Worm (Caenorhabditis elegans) whole organism, young adult: ENCODE data around the gene Y53G8AM.8.

Source experiments
- B0336.3 ChIP-seq: fragments of 200-800 bp; sonication (Bioruptor generic); IDR thresholded peaks from 2 replicates; pipeline ENCODE4 v1.3.6; 2022; ENCODE audit warnings: missing genetic modification characterization, missing compliant biosample characterization
- C17E4.6 ChIP-seq: fragments of 200-800 bp; sonication (Bioruptor generic); IDR thresholded peaks from 2 replicates; pipeline ENCODE4 v1.3.6; 2022; ENCODE audit warnings: missing genetic modification reagents, missing genetic modification characterization, missing compliant biosample characterization
- F23B12.7 ChIP-seq: sonication (generic microtip); optimal IDR thresholded peaks from 2 replicates; lab custom pipeline; 2017; ENCODE audit warnings: missing genetic modification characterization, mild to moderate bottlenecking, missing compliant biosample characterization, antibody characterized with exemption, moderate library complexity; ENCODE audit not compliant: insufficient read depth
- F39B2.1 ChIP-seq: fragments of 200-800 bp; sonication (Bioruptor generic); IDR thresholded peaks from 2 replicates; pipeline ENCODE4 v1.3.6; 2022; ENCODE audit warnings: missing genetic modification reagents, missing genetic modification characterization, missing compliant biosample characterization
- F49E8.2 ChIP-seq: sonication (generic microtip); optimal IDR thresholded peaks from 3 replicates; lab custom pipeline; 2017; ENCODE audit warnings: missing genetic modification characterization, mild to moderate bottlenecking, missing compliant biosample characterization, antibody characterized with exemption, moderate library complexity; ENCODE audit not compliant: insufficient read depth
- T07F8.4 ChIP-seq: sonication (generic microtip); optimal IDR thresholded peaks from 2 replicates; lab custom pipeline; 2016; ENCODE audit warnings: mild to moderate bottlenecking, missing genetic modification characterization, moderate library complexity, missing compliant biosample characterization
- Y53G8AR.9 ChIP-seq: fragments of 200-800 bp; sonication (Bioruptor generic); conservative IDR thresholded peaks from 2 replicates; pipeline ENCODE4 v1.3.6; 2022; ENCODE audit warnings: missing genetic modification reagents, missing genetic modification characterization, missing compliant biosample characterization
- Y79H2A.3 ChIP-seq: fragments of 200-800 bp; sonication (Bioruptor generic); conservative IDR thresholded peaks from 2 replicates; pipeline ENCODE4 v1.3.6; 2022; ENCODE audit warnings: missing genetic modification reagents, missing genetic modification characterization, missing compliant biosample characterization
- ZK185.1 ChIP-seq: sonication (generic microtip); optimal IDR thresholded peaks from 2 replicates; lab custom pipeline; 2016; ENCODE audit warnings: mild to moderate bottlenecking, missing genetic modification characterization, missing compliant biosample characterization; ENCODE audit not compliant: poor library complexity, severe bottlenecking
- ama-1 ChIP-seq, 3 experiments: fragments of 150-350 bp in 1 of 3; sonication (generic microtip) in 2 of 3; optimal IDR thresholded peaks; 2 replicates each; lab custom pipeline; 2014 to 2018; ENCODE audit warnings: missing biosample characterization in 2 of 3, missing genetic modification characterization in 2 of 3, missing genetic modification reagents in 2 of 3
- aptf-2 ChIP-seq: fragments of 200-800 bp; sonication (Bioruptor generic); conservative IDR thresholded peaks from 2 replicates; pipeline ENCODE4 v1.3.6; 2022; ENCODE audit warnings: missing genetic modification reagents, missing genetic modification characterization, missing compliant biosample characterization
- atf-7 ChIP-seq: sonication (generic microtip); optimal IDR thresholded peaks from 2 replicates; lab custom pipeline; 2017; ENCODE audit warnings: mild to moderate bottlenecking, missing genetic modification characterization, missing compliant biosample characterization
- athp-1 ChIP-seq: sonication (generic microtip); optimal IDR thresholded peaks from 2 replicates; lab custom pipeline; 2017; ENCODE audit warnings: mild to moderate bottlenecking, missing genetic modification characterization, missing compliant biosample characterization
- attf-3 ChIP-seq: fragments of 200-800 bp; sonication (Bioruptor generic); conservative IDR thresholded peaks from 2 replicates; pipeline ENCODE4 v1.3.6; 2022; ENCODE audit warnings: missing genetic modification reagents, missing genetic modification characterization, missing compliant biosample characterization
- bed-1 ChIP-seq: fragments of 200-800 bp; sonication (Bioruptor generic); IDR thresholded peaks from 2 replicates; pipeline ENCODE4 v1.3.6; 2022; ENCODE audit warnings: missing genetic modification reagents, missing genetic modification characterization, missing compliant biosample characterization
- ceh-79 ChIP-seq: sonication (generic microtip); optimal IDR thresholded peaks from 2 replicates; lab custom pipeline; 2017; ENCODE audit warnings: mild to moderate bottlenecking, missing genetic modification characterization, missing compliant biosample characterization
- efl-1 ChIP-seq: fragments of 150-350 bp; optimal IDR thresholded peaks from 2 replicates; lab custom pipeline; 2014; ENCODE audit warnings: missing biosample characterization, missing genetic modification reagents, missing genetic modification characterization
- ekl-4 ChIP-seq: fragments of 200-800 bp; sonication (Bioruptor generic); IDR thresholded peaks from 2 replicates; pipeline ENCODE4 v1.3.6; 2022; ENCODE audit warnings: missing genetic modification reagents, missing genetic modification characterization, missing compliant biosample characterization
- gei-17 ChIP-seq: fragments of 200-800 bp; sonication (Bioruptor generic); optimal IDR thresholded peaks from 2 replicates; lab custom pipeline; 2018; ENCODE audit warnings: mild to moderate bottlenecking, missing genetic modification characterization, missing compliant biosample characterization
- hlh-12 ChIP-seq: sonication (generic microtip); optimal IDR thresholded peaks from 2 replicates; lab custom pipeline; 2016; ENCODE audit warnings: missing genetic modification characterization, missing compliant biosample characterization
- lag-1 ChIP-seq: fragments of 200-800 bp; sonication (Bioruptor generic); IDR thresholded peaks from 2 replicates; pipeline ENCODE4 v1.3.6; 2022; ENCODE audit warnings: missing genetic modification reagents, missing genetic modification characterization, missing compliant biosample characterization
- let-526 ChIP-seq: fragments of 200-800 bp; sonication (Bioruptor generic); IDR thresholded peaks from 2 replicates; pipeline ENCODE4 v1.3.6; 2022; ENCODE audit warnings: missing genetic modification reagents, missing genetic modification characterization, missing compliant biosample characterization
- lin-35 ChIP-seq, 3 experiments: fragments of 150-350 bp in 2 of 3; sonication (generic microtip) in 1 of 3; optimal IDR thresholded peaks; 2 replicates each; lab custom pipeline; 2014 to 2018; ENCODE audit warnings: missing biosample characterization in 3 of 3, missing genetic modification characterization in 3 of 3, missing genetic modification reagents in 3 of 3
- lir-1 ChIP-seq: fragments of 200-800 bp; sonication (Bioruptor generic); conservative IDR thresholded peaks from 2 replicates; pipeline ENCODE4 v1.3.6; 2022; ENCODE audit warnings: missing genetic modification reagents, missing genetic modification characterization, missing compliant biosample characterization
- lsl-1 ChIP-seq: fragments of 200-800 bp; sonication (Bioruptor generic); optimal IDR thresholded peaks from 2 replicates; lab custom pipeline; 2018; ENCODE audit warnings: mild to moderate bottlenecking, missing genetic modification characterization, moderate library complexity, missing compliant biosample characterization
- mel-28 ChIP-seq: sonication (generic microtip); optimal IDR thresholded peaks from 2 replicates; lab custom pipeline; 2016; ENCODE audit warnings: borderline replicate concordance, mild to moderate bottlenecking, missing genetic modification characterization, missing compliant biosample characterization
- mes-4 ChIP-seq: sonication (generic microtip); optimal IDR thresholded peaks from 2 replicates; lab custom pipeline; 2016; ENCODE audit warnings: missing genotype, missing genetic modification characterization, missing compliant biosample characterization
- mxl-1 ChIP-seq: sonication (generic microtip); optimal IDR thresholded peaks from 2 replicates; lab custom pipeline; 2016; ENCODE audit warnings: missing genetic modification characterization, missing compliant biosample characterization
- nfya-1 ChIP-seq: sonication (generic microtip); optimal IDR thresholded peaks from 2 replicates; lab custom pipeline; 2017; ENCODE audit warnings: antibody characterized with exemption, missing compliant biosample characterization, missing genetic modification characterization, borderline replicate concordance; ENCODE audit not compliant: insufficient read depth
- nfya-2 ChIP-seq: fragments of 200-800 bp; sonication (Bioruptor generic); IDR thresholded peaks from 2 replicates; pipeline ENCODE4 v1.3.6; 2022; ENCODE audit warnings: missing genetic modification reagents, missing genetic modification characterization, missing compliant biosample characterization
- nhr-120 ChIP-seq: fragments of 200-800 bp; sonication (Bioruptor generic); IDR thresholded peaks from 2 replicates; pipeline ENCODE4 v1.3.6; 2022; ENCODE audit warnings: missing genetic modification characterization, missing compliant biosample characterization
- nhr-27 ChIP-seq: fragments of 200-800 bp; sonication (Bioruptor generic); optimal IDR thresholded peaks from 2 replicates; lab custom pipeline; 2018; ENCODE audit warnings: mild to moderate bottlenecking, missing genetic modification characterization, moderate library complexity, missing compliant biosample characterization
- nhr-90 ChIP-seq: sonication (generic microtip); optimal IDR thresholded peaks from 2 replicates; lab custom pipeline; 2016; ENCODE audit warnings: missing genotype, mild to moderate bottlenecking, missing genetic modification characterization, missing compliant biosample characterization
- pbrm-1 ChIP-seq: fragments of 200-800 bp; sonication (Bioruptor generic); IDR thresholded peaks from 2 replicates; pipeline ENCODE4 v1.3.6; 2022; ENCODE audit warnings: missing genetic modification reagents, missing genetic modification characterization, missing compliant biosample characterization
- pha-4 ChIP-seq: fragments of 150-350 bp; sonication (generic microtip); optimal IDR thresholded peaks from 2 replicates; lab custom pipeline; 2014; ENCODE audit warnings: missing biosample characterization, missing genetic modification reagents, missing genetic modification characterization
- rcor-1 ChIP-seq: fragments of 200-800 bp; sonication (Bioruptor generic); IDR thresholded peaks from 2 replicates; pipeline ENCODE4 v1.3.6; 2022; ENCODE audit warnings: missing genetic modification reagents, missing genetic modification characterization, missing compliant biosample characterization
- sdz-38 ChIP-seq: sonication (generic microtip); optimal IDR thresholded peaks from 2 replicates; lab custom pipeline; 2016; ENCODE audit warnings: missing genotype, missing genetic modification characterization, missing compliant biosample characterization
- snpc-1.1 ChIP-seq: sonication (generic microtip); optimal IDR thresholded peaks from 2 replicates; lab custom pipeline; 2017; ENCODE audit warnings: missing genetic modification characterization, mild to moderate bottlenecking, missing compliant biosample characterization, antibody characterized with exemption, moderate library complexity, missing genotype, missing genetic modification reagents; ENCODE audit not compliant: insufficient read depth
- snpc-1.3 ChIP-seq: sonication (generic microtip); optimal IDR thresholded peaks from 2 replicates; lab custom pipeline; 2017; ENCODE audit warnings: missing genetic modification characterization, mild to moderate bottlenecking, missing compliant biosample characterization, antibody characterized with exemption, moderate library complexity, missing genotype, missing genetic modification reagents; ENCODE audit not compliant: insufficient read depth
- snpc-3.4 ChIP-seq: sonication (generic microtip); optimal IDR thresholded peaks from 2 replicates; lab custom pipeline; 2017; ENCODE audit warnings: missing genetic modification characterization, mild to moderate bottlenecking, missing compliant biosample characterization, antibody characterized with exemption, moderate library complexity, missing genotype, missing genetic modification reagents
- sptf-2 ChIP-seq: fragments of 200-800 bp; sonication (Bioruptor generic); optimal IDR thresholded peaks from 2 replicates; lab custom pipeline; 2018; ENCODE audit warnings: mild to moderate bottlenecking, missing genetic modification characterization, missing compliant biosample characterization
- tbp1 ChIP-seq: fragments of 200-800 bp; sonication (Bioruptor generic); optimal IDR thresholded peaks from 2 replicates; lab custom pipeline; 2018; ENCODE audit warnings: mild to moderate bottlenecking, missing genetic modification characterization, missing compliant biosample characterization
- tbx-9 ChIP-seq: sonication (generic microtip); optimal IDR thresholded peaks from 2 replicates; lab custom pipeline; 2016; ENCODE audit warnings: borderline replicate concordance, missing genetic modification characterization, inconsistent platforms, missing compliant biosample characterization
- tlf-1 ChIP-seq: fragments of 200-800 bp; sonication (Bioruptor generic); optimal IDR thresholded peaks from 2 replicates; lab custom pipeline; 2018; ENCODE audit warnings: mild to moderate bottlenecking, missing genetic modification characterization, missing compliant biosample characterization
- zim-3 ChIP-seq: sonication (generic microtip); optimal IDR thresholded peaks from 2 replicates; lab custom pipeline; 2017; ENCODE audit warnings: mild to moderate bottlenecking, missing genetic modification characterization, moderate library complexity, missing compliant biosample characterization
- ztf-28 ChIP-seq: fragments of 200-800 bp; sonication (Bioruptor generic); IDR thresholded peaks from 2 replicates; pipeline ENCODE4 v1.3.6; 2022; ENCODE audit warnings: missing genetic modification reagents, missing genetic modification characterization, missing compliant biosample characterization

Y53G8AM.8 gene

DNA sequence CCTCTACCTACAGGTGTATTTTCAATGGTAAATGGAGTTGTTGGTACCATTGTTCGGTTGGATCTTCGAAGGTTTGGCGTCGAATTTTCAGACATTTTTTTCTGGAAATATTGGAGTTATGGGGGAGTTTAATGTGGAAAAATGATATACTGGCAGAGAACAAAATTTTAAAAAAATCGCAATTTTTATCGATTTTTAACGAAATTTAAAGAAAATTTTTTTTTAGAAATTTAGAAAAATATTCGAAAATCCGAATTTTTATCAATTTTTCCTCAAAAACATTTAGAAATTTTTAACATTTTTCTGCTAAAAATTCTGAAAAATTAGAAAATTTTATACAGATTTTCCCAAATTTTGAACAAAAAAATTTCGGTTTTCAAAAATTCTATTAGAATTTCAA, at the start of gene Y53G8AM.8:
Gene Y53G8AM.8, minus strand, starts transcription at position 101 of the 400 bp plus-strand sequence.
- no peak for TF ChIP-seq snpc-1.1 (tag; lab: Kevin White, UChicago)
- TF ChIP-seq mxl-1 = no peak
- TF ChIP-seq tbp1 (GFP tag; lab: Kevin White, UChicago) = no peak
- no peak for TF ChIP-seq F23B12.7 (tag; lab: Kevin White, UChicago)
- TF ChIP-seq gei-17 (GFP tag; lab: Kevin White, UChicago) = no peak
- no peak for TF ChIP-seq ztf-28 (GFP tag; lab: Robert Waterston, UW)
- TF ChIP-seq aptf-2 (GFP tag; lab: Robert Waterston, UW) = no peak
- TF ChIP-seq Y53G8AR.9 (GFP tag; lab: Robert Waterston, UW) = no peak
- TF ChIP-seq nfya-2 (GFP tag; lab: Robert Waterston, UW) = no peak
- TF ChIP-seq T07F8.4 (tag; lab: Kevin White, UChicago) = no peak
- TF ChIP-seq snpc-1.3 (tag; lab: Kevin White, UChicago) = no peak
- TF ChIP-seq mes-4 (tag; lab: Kevin White, UChicago) = no peak
- TF ChIP-seq efl-1 (GFP tag; lab: Kevin White, UChicago) = no peak

DNA sequence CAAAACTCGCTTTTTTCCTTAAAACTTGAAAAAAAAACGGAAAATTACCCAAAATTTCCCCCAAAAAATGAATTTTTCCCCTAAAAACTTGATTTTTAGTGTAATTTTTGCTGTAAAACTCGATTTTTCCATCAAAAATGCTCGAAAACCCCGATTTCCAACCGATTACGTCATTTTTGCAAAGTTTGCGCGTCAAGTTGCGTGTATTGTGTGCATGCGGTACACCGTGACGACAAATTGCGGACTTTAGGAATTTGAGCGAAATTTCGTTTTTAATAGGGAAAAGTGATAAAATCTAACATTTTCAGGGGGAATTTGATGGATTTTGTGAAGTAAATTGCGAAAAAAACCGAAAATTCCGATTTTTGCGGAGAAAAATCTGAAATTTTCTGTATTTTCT, 45.4 kb upstream of the Y53G8AM.8 start:
- no peak for TF ChIP-seq Y53G8AR.9 (GFP tag; lab: Robert Waterston, UW)
- TF ChIP-seq nhr-90 (tag; lab: Kevin White, UChicago) = no peak
- TF ChIP-seq F39B2.1 = no peak
- TF ChIP-seq zim-3 (tag; lab: Kevin White, UChicago) = no peak
- no peak for TF ChIP-seq attf-3
- TF ChIP-seq tbx-9 = no peak
- TF ChIP-seq athp-1 (tag; lab: Kevin White, UChicago) = peak; percentile 24
- no peak for TF ChIP-seq lag-1
- no peak; the same call in 1 of the 2 replicates for TF ChIP-seq pbrm-1 (GFP tag; lab: Robert Waterston, UW)
- no peak for TF ChIP-seq C17E4.6
- TF ChIP-seq let-526 (GFP tag; lab: Robert Waterston, UW) = no peak
- no peak for TF ChIP-seq lir-1
- no peak for TF ChIP-seq ZK185.1
- peak; percentile 19 for TF ChIP-seq mel-28 (tag; lab: Kevin White, UChicago)
- TF ChIP-seq nfya-1 = no peak
- peak; percentile 27 for TF ChIP-seq tlf-1 (GFP tag; lab: Kevin White, UChicago)
- TF ChIP-seq F49E8.2 (tag; lab: Kevin White, UChicago) = no peak
- TF ChIP-seq ceh-79 (tag; lab: Kevin White, UChicago) = no peak
- 0 out of 2 replicates have a peak, but pooled peaks have one; percentile 60 for TF ChIP-seq ekl-4 (GFP tag; lab: Robert Waterston, UW)
- TF ChIP-seq sptf-2 (GFP tag; lab: Kevin White, UChicago) = no peak
- TF ChIP-seq nhr-120 (GFP tag; lab: Robert Waterston, UW) = no peak
- TF ChIP-seq ama-1 (optimal IDR thresholded peaks at IDR 0.05; lab: Kevin White, UChicago) = no peak
- TF ChIP-seq ama-1 (GFP tag; optimal IDR thresholded peaks at IDR 0.05; lab: Kevin White, UChicago) = peak; percentile 0 to 25
- TF ChIP-seq lin-35 (GFP tag; optimal IDR thresholded peaks at IDR 0.05; lab: Kevin White, UChicago) = peak in 1 of 3 experiments; percentile 57
- TF ChIP-seq bed-1 (GFP tag; lab: Robert Waterston, UW) = no peak
- TF ChIP-seq Y79H2A.3 (GFP tag; lab: Robert Waterston, UW) = no peak
- TF ChIP-seq B0336.3 (GFP tag; lab: Robert Waterston, UW) = peak; percentile 39; the same call in 1 of the 2 replicates
- TF ChIP-seq hlh-12 (tag; lab: Kevin White, UChicago) = no peak
- TF ChIP-seq atf-7 (tag; lab: Kevin White, UChicago) = peak; percentile 50
- TF ChIP-seq pha-4 (tag; lab: Kevin White, UChicago) = no peak
- TF ChIP-seq snpc-3.4 (tag; lab: Kevin White, UChicago) = peak; percentile 46
- TF ChIP-seq nhr-27 = no peak
- 0 out of 2 replicates have a peak, but pooled peaks have one; percentile 23 for TF ChIP-seq rcor-1 (GFP tag; lab: Robert Waterston, UW)
- no peak for TF ChIP-seq sdz-38 (tag; lab: Kevin White, UChicago)
- TF ChIP-seq lsl-1 (GFP tag; lab: Kevin White, UChicago) = peak; percentile 45
